Worm (Caenorhabditis elegans) whole organism, late embryonic: ENCODE data around the gene fbxa-214.
A peak's percentile ranks its signal among the peaks of the same experiment; 100 is the strongest.

ENCODE experiments used
- K02D7.2 ChIP-seq: sonication (generic microtip); optimal IDR thresholded peaks from 2 replicates; lab custom pipeline; 2017; ENCODE audit warnings: mild to moderate bottlenecking, missing genetic modification characterization, missing compliant biosample characterization
- T23F11.4 ChIP-seq: fragments of 200-800 bp; sonication (Bioruptor generic); optimal IDR thresholded peaks from 2 replicates; lab custom pipeline; 2018; ENCODE audit warnings: mild to moderate bottlenecking, missing genetic modification characterization, missing compliant biosample characterization
- ama-1 ChIP-seq: fragments of 150-350 bp; optimal IDR thresholded peaks from 2 replicates; lab custom pipeline; 2014
- ceh-19 ChIP-seq: fragments of 200-800 bp; sonication (Bioruptor generic); optimal IDR thresholded peaks from 2 replicates; lab custom pipeline; 2018; ENCODE audit warnings: mild to moderate bottlenecking, missing genetic modification characterization, missing compliant biosample characterization
- ceh-2 ChIP-seq: sonication (generic microtip); optimal IDR thresholded peaks from 2 replicates; lab custom pipeline; 2016; ENCODE audit warnings: missing genotype, missing genetic modification characterization, missing compliant biosample characterization
- ceh-22 ChIP-seq: sonication (generic microtip); optimal IDR thresholded peaks from 2 replicates; lab custom pipeline; 2017; ENCODE audit warnings: missing biosample characterization, missing genetic modification characterization
- ceh-31 ChIP-seq: sonication (generic microtip); optimal IDR thresholded peaks from 2 replicates; lab custom pipeline; 2016; ENCODE audit warnings: missing genetic modification characterization, missing compliant biosample characterization
- ceh-34 ChIP-seq: sonication (generic microtip); optimal IDR thresholded peaks from 2 replicates; lab custom pipeline; 2016; ENCODE audit warnings: mild to moderate bottlenecking, missing genetic modification characterization, missing compliant biosample characterization
- ceh-6 ChIP-seq: fragments of 200-800 bp; sonication (Bioruptor generic); optimal IDR thresholded peaks from 2 replicates; lab custom pipeline; 2018; ENCODE audit warnings: mild to moderate bottlenecking, missing genetic modification characterization, missing compliant biosample characterization
- ceh-9 ChIP-seq: sonication (generic microtip); optimal IDR thresholded peaks from 2 replicates; lab custom pipeline; 2016; ENCODE audit warnings: mild to moderate bottlenecking, missing genetic modification characterization, inconsistent platforms, missing compliant biosample characterization
- dmd-4 ChIP-seq: sonication (generic microtip); optimal IDR thresholded peaks from 2 replicates; lab custom pipeline; 2016; ENCODE audit warnings: borderline replicate concordance, missing genetic modification characterization, missing compliant biosample characterization
- dve-1 ChIP-seq: sonication (generic microtip); optimal IDR thresholded peaks from 2 replicates; lab custom pipeline; 2017; ENCODE audit warnings: antibody characterized with exemption, mild to moderate bottlenecking, missing genetic modification characterization, missing compliant biosample characterization
- elt-2 ChIP-seq: sonication (generic microtip); optimal IDR thresholded peaks from 2 replicates; lab custom pipeline; 2016; ENCODE audit warnings: missing genetic modification reagents, missing genetic modification characterization, missing compliant biosample characterization
- ets-4 ChIP-seq: sonication (generic microtip); optimal IDR thresholded peaks from 2 replicates; lab custom pipeline; 2016; ENCODE audit warnings: missing genetic modification characterization, missing compliant biosample characterization
- fax-1 ChIP-seq: sonication (generic microtip); optimal IDR thresholded peaks from 2 replicates; lab custom pipeline; 2016; ENCODE audit warnings: missing genotype, missing genetic modification characterization, missing compliant biosample characterization
- fkh-10 ChIP-seq: fragments of 150-350 bp; optimal IDR thresholded peaks from 2 replicates; lab custom pipeline; 2014; ENCODE audit warnings: missing biosample characterization, missing genetic modification reagents, missing genetic modification characterization
- fkh-6 ChIP-seq: sonication (generic microtip); optimal IDR thresholded peaks from 2 replicates; lab custom pipeline; 2016; ENCODE audit warnings: missing genetic modification characterization, missing compliant biosample characterization
- hlh-30 ChIP-seq: sonication (generic microtip); optimal IDR thresholded peaks from 2 replicates; lab custom pipeline; 2017; ENCODE audit warnings: antibody characterized with exemption, missing genetic modification characterization, missing compliant biosample characterization; ENCODE audit not compliant: insufficient read depth
- hlh-6 ChIP-seq: sonication (generic microtip); optimal IDR thresholded peaks from 2 replicates; lab custom pipeline; 2016; ENCODE audit warnings: missing genotype, missing genetic modification characterization, missing compliant biosample characterization
- hlh-8 ChIP-seq: sonication (generic microtip); optimal IDR thresholded peaks from 2 replicates; lab custom pipeline; 2016; ENCODE audit warnings: missing genotype, missing genetic modification characterization, missing compliant biosample characterization
- lim-6 ChIP-seq: sonication (generic microtip); optimal IDR thresholded peaks from 2 replicates; lab custom pipeline; 2016; ENCODE audit warnings: missing genetic modification characterization, missing compliant biosample characterization
- lin-11 ChIP-seq: fragments of 200-800 bp; sonication (Bioruptor generic); optimal IDR thresholded peaks from 2 replicates; lab custom pipeline; 2018; ENCODE audit warnings: mild to moderate bottlenecking, missing genetic modification characterization, missing compliant biosample characterization
- madf-2 ChIP-seq: sonication (generic microtip); optimal IDR thresholded peaks from 2 replicates; lab custom pipeline; 2017; ENCODE audit warnings: missing genetic modification characterization, missing compliant biosample characterization
- nfya-1 ChIP-seq: sonication (generic microtip); optimal IDR thresholded peaks from 2 replicates; lab custom pipeline; 2017; ENCODE audit warnings: missing genetic modification characterization, mild to moderate bottlenecking, missing compliant biosample characterization, antibody characterized with exemption, moderate library complexity
- nhr-11 ChIP-seq: fragments of 150-350 bp; optimal IDR thresholded peaks from 2 replicates; lab custom pipeline; 2014; ENCODE audit warnings: missing biosample characterization, missing genetic modification characterization
- nhr-232 ChIP-seq: sonication (generic microtip); optimal IDR thresholded peaks from 2 replicates; lab custom pipeline; 2016; ENCODE audit warnings: missing genetic modification characterization, missing compliant biosample characterization
- npax-4 ChIP-seq: sonication (generic microtip); optimal IDR thresholded peaks from 2 replicates; lab custom pipeline; 2016; ENCODE audit warnings: missing genetic modification characterization, missing compliant biosample characterization
- odd-2 ChIP-seq: sonication (generic microtip); optimal IDR thresholded peaks from 2 replicates; lab custom pipeline; 2017; ENCODE audit warnings: antibody characterized with exemption, mild to moderate bottlenecking, missing genetic modification characterization, missing compliant biosample characterization
- pat-9 ChIP-seq: fragments of 200-800 bp; sonication (Bioruptor generic); optimal IDR thresholded peaks from 2 replicates; lab custom pipeline; 2018; ENCODE audit warnings: mild to moderate bottlenecking, missing genetic modification characterization, moderate library complexity, missing compliant biosample characterization
- pax-1 ChIP-seq: fragments of 150-350 bp; optimal IDR thresholded peaks from 2 replicates; lab custom pipeline; 2014; ENCODE audit warnings: missing biosample characterization, missing genetic modification characterization
- pha-2 ChIP-seq: sonication (generic microtip); optimal IDR thresholded peaks from 2 replicates; lab custom pipeline; 2017; ENCODE audit warnings: mild to moderate bottlenecking, missing genetic modification characterization, missing compliant biosample characterization
- pqm-1 ChIP-seq: sonication (generic microtip); optimal IDR thresholded peaks from 2 replicates; lab custom pipeline; 2016; ENCODE audit warnings: missing genetic modification characterization, missing compliant biosample characterization
- pros-1 ChIP-seq: fragments of 150-350 bp; optimal IDR thresholded peaks from 2 replicates; lab custom pipeline; 2014; ENCODE audit warnings: missing biosample characterization, missing genetic modification reagents, missing genetic modification characterization
- ref-2 ChIP-seq: sonication (generic microtip); optimal IDR thresholded peaks from 2 replicates; lab custom pipeline; 2016; ENCODE audit warnings: missing genetic modification characterization, missing compliant biosample characterization
- rnt-1 ChIP-seq: sonication (generic microtip); optimal IDR thresholded peaks from 2 replicates; lab custom pipeline; 2016; ENCODE audit warnings: missing genetic modification characterization, missing compliant biosample characterization
- sox-4 ChIP-seq: sonication (generic microtip); optimal IDR thresholded peaks from 2 replicates; lab custom pipeline; 2017; ENCODE audit warnings: mild to moderate bottlenecking, missing genetic modification characterization, inconsistent platforms, missing compliant biosample characterization
- syd-9 ChIP-seq: sonication (generic microtip); optimal IDR thresholded peaks from 2 replicates; lab custom pipeline; 2016; ENCODE audit warnings: mild to moderate bottlenecking, missing genetic modification characterization, moderate library complexity, missing compliant biosample characterization
- tbx-2 ChIP-seq: sonication (generic microtip); optimal IDR thresholded peaks from 2 replicates; lab custom pipeline; 2016; ENCODE audit warnings: missing genetic modification characterization, missing compliant biosample characterization
- tbx-7 ChIP-seq: sonication (generic microtip); optimal IDR thresholded peaks from 2 replicates; lab custom pipeline; 2016; ENCODE audit warnings: missing genotype, missing genetic modification characterization, missing compliant biosample characterization
- ttx-3 ChIP-seq: sonication (generic microtip); optimal IDR thresholded peaks from 2 replicates; lab custom pipeline; 2016; ENCODE audit warnings: missing genetic modification reagents, missing genetic modification characterization, missing compliant biosample characterization
- unc-55 ChIP-seq: sonication (generic microtip); optimal IDR thresholded peaks from 2 replicates; lab custom pipeline; 2017; ENCODE audit warnings: missing biosample characterization, missing genetic modification reagents, missing genetic modification characterization
- unc-86 ChIP-seq: sonication (generic microtip); optimal IDR thresholded peaks from 2 replicates; lab custom pipeline; 2016; ENCODE audit warnings: missing genetic modification characterization, missing compliant biosample characterization
- zip-5 ChIP-seq: sonication (generic microtip); optimal IDR thresholded peaks from 2 replicates; lab custom pipeline; 2016; ENCODE audit warnings: missing genetic modification characterization, missing compliant biosample characterization
- ztf-16 ChIP-seq: sonication (generic microtip); optimal IDR thresholded peaks from 2 replicates; lab custom pipeline; 2017; ENCODE audit warnings: missing genetic modification characterization, missing compliant biosample characterization

Gene fbxa-214

ce11 chrV:6105374-6105773, 35.5 kb upstream of the fbxa-214 start, which contains the start of gene atf-8:
TSS of gene atf-8 (plus strand) at chrV:6105607.
- no peak for TF ChIP-seq ama-1
- TF ChIP-seq ref-2 (tag; lab: Kevin White, UChicago), result peak; percentile 74
- peak; percentile 32 for TF ChIP-seq nfya-1 (tag; lab: Kevin White, UChicago)
- TF ChIP-seq ceh-31 (tag; lab: Kevin White, UChicago), result peak; percentile 14
- peak; percentile 3 for TF ChIP-seq tbx-2 (tag; lab: Kevin White, UChicago)
- TF ChIP-seq T23F11.4 (GFP tag; lab: Kevin White, UChicago), result peak; percentile 42

ce11 chrV:6103429-6103828, 33.6 kb upstream of the fbxa-214 start, which contains the start of gene Y38A10A.11:
TSS of gene Y38A10A.11 (minus strand) at chrV:6103529.
- no peak for TF ChIP-seq pax-1
- no peak for TF ChIP-seq hlh-30
- no peak for TF ChIP-seq dmd-4
- no peak for TF ChIP-seq nfya-1 (tag; lab: Kevin White, UChicago)
- TF ChIP-seq ceh-19 (GFP tag; lab: Kevin White, UChicago), result no peak
- no peak for TF ChIP-seq zip-5
- TF ChIP-seq rnt-1 (tag; lab: Kevin White, UChicago), result no peak
- TF ChIP-seq hlh-6 (tag; lab: Kevin White, UChicago), result no peak
- TF ChIP-seq npax-4 (tag; lab: Kevin White, UChicago), result no peak

ce11 chrV:6101243-6101898, 31.5 kb upstream of the fbxa-214 start:
- TF ChIP-seq fkh-10 (GFP tag; lab: Kevin White, UChicago), result no peak
- TF ChIP-seq fkh-6, result no peak
- peak; percentile 10 for TF ChIP-seq pax-1
- TF ChIP-seq pat-9 (tag; lab: Kevin White, UChicago), result no peak
- no peak for TF ChIP-seq lin-11 (tag; lab: Kevin White, UChicago)
- TF ChIP-seq ceh-6, result no peak
- TF ChIP-seq pros-1 (tag; lab: Kevin White, UChicago), result no peak

- TF ChIP-seq hlh-6 (tag; lab: Kevin White, UChicago), result no peak
- TF ChIP-seq pha-2 (tag; lab: Kevin White, UChicago), result no peak
- TF ChIP-seq fax-1 (tag; lab: Kevin White, UChicago), result no peak
- no peak for TF ChIP-seq zip-5
- peak; percentile 51 for TF ChIP-seq ceh-2 (tag; lab: Kevin White, UChicago)
- TF ChIP-seq unc-55, result peak; percentile 83
- peak; percentile 75 for TF ChIP-seq hlh-30
- peak; percentile 52 for TF ChIP-seq pros-1 (tag; lab: Kevin White, UChicago)
- TF ChIP-seq lim-6, result no peak
- no peak for TF ChIP-seq hlh-8
- TF ChIP-seq fkh-10 (GFP tag; lab: Kevin White, UChicago), result no peak
- TF ChIP-seq ama-1, result peak; percentile 16
- peak; percentile 1 for TF ChIP-seq pqm-1
- no peak for TF ChIP-seq fkh-6
- TF ChIP-seq ceh-34 (tag; lab: Kevin White, UChicago), result peak; percentile 56
- no peak for TF ChIP-seq syd-9
- no peak for TF ChIP-seq nhr-232 (tag; lab: Kevin White, UChicago)
- TF ChIP-seq dve-1 (tag; lab: Kevin White, UChicago), result peak; percentile 71
- no peak for TF ChIP-seq odd-2
- TF ChIP-seq dmd-4, result no peak
- TF ChIP-seq ets-4, result peak; percentile 3
- no peak for TF ChIP-seq ttx-3 (tag; lab: Kevin White, UChicago)
- no peak for TF ChIP-seq sox-4 (tag; lab: Kevin White, UChicago)
- TF ChIP-seq unc-86 (tag; lab: Kevin White, UChicago), result no peak
- TF ChIP-seq ceh-31 (tag; lab: Kevin White, UChicago), result peak; percentile 81
- TF ChIP-seq ceh-22 (tag; lab: Kevin White, UChicago), result no peak
- TF ChIP-seq K02D7.2 (tag; lab: Kevin White, UChicago), result no peak
- no peak for TF ChIP-seq ceh-19 (GFP tag; lab: Kevin White, UChicago)
- peak; percentile 79 for TF ChIP-seq elt-2 (tag; lab: Kevin White, UChicago)
- TF ChIP-seq tbx-7 (tag; lab: Kevin White, UChicago), result peak; percentile 16
- no peak for TF ChIP-seq T23F11.4 (GFP tag; lab: Kevin White, UChicago)
- no peak for TF ChIP-seq ztf-16 (tag; lab: Kevin White, UChicago)
- TF ChIP-seq pat-9 (tag; lab: Kevin White, UChicago), result no peak
- no peak for TF ChIP-seq nhr-11 (tag; lab: Kevin White, UChicago)
- TF ChIP-seq ceh-9 (tag; lab: Kevin White, UChicago), result no peak
- TF ChIP-seq madf-2 (tag; lab: Kevin White, UChicago), result peak; percentile 12
These were observed 30.7 kb upstream of the fbxa-214 start, which contains the start of gene crt-1 for ce11 chrV:6100492-6101004. TSS of gene crt-1 (minus strand) at chrV:6100542.
